Worm (Caenorhabditis elegans) whole organism, midembryonic: ENCODE results near the gene W05B10.4.

ENCODE experiments used
- T22C8.4 ChIP-seq: fragments of 200-800 bp; sonication (Bioruptor generic); IDR thresholded peaks from 2 replicates; pipeline ENCODE4 v1.3.6; 2022; ENCODE audit warnings: missing genetic modification characterization, missing compliant biosample characterization
- cog-1 ChIP-seq: sonication (generic microtip); optimal IDR thresholded peaks from 2 replicates; lab custom pipeline; 2016; ENCODE audit warnings: missing genetic modification characterization, missing compliant biosample characterization
- flt-1 ChIP-seq: fragments of 200-800 bp; sonication (Bioruptor generic); IDR thresholded peaks from 2 replicates; pipeline ENCODE4 v1.3.6; 2022; ENCODE audit warnings: missing genetic modification characterization, missing compliant biosample characterization
- klf-2 ChIP-seq: fragments of 200-800 bp; sonication (Bioruptor generic); conservative IDR thresholded peaks from 2 replicates; pipeline ENCODE4 v1.3.6; 2022; ENCODE audit warnings: missing genetic modification reagents, missing genetic modification characterization, missing compliant biosample characterization

ce11 chrV:12695155-12695554 lies 27.1 kb downstream of the W05B10.4 start, which contains the start of gene parn-1:
- TF ChIP-seq flt-1 (GFP tag; lab: Robert Waterston, UW) (no peak), klf-2 (GFP tag; lab: Robert Waterston, UW) (no peak), cog-1 (no peak), T22C8.4 (GFP tag; lab: Robert Waterston, UW) (no peak)
